Fruit fly (Drosophila melanogaster) whole organism, wandering third instar larva: Measurements from ENCODE around the gene E2f2.

ENCODE experiments used
- Abd-B ChIP-seq: fragments of >200 bp; optimal IDR thresholded peaks from 2 replicates; lab custom pipeline; 2017; ENCODE audit warnings: missing biosample characterization, missing genetic modification characterization
- CG32264 ChIP-seq: fragments of 200-800 bp; sonication (Bioruptor generic); optimal IDR thresholded peaks from 2 replicates; lab custom pipeline; 2016; ENCODE audit warnings: missing biosample characterization, missing genetic modification characterization
- CG9705 ChIP-seq: fragments of 200-800 bp; sonication (Bioruptor generic); optimal IDR thresholded peaks from 2 replicates; lab custom pipeline; 2018; ENCODE audit warnings: missing biosample characterization, mild to moderate bottlenecking, missing genetic modification characterization
- CrebA ChIP-seq: fragments of 200-800 bp; sonication (Bioruptor generic); optimal IDR thresholded peaks from 2 replicates; lab custom pipeline; 2016; ENCODE audit warnings: missing biosample characterization, mild to moderate bottlenecking, missing genetic modification characterization, borderline replicate concordance
- Dfd ChIP-seq: fragments of >200 bp; optimal IDR thresholded peaks from 2 replicates; lab custom pipeline; 2017; ENCODE audit warnings: missing biosample characterization, missing genetic modification characterization
- Dif ChIP-seq: fragments of 200-275, 200-300 bp; sonication (Bioruptor generic); optimal IDR thresholded peaks from 2 replicates; lab custom pipeline; 2018; ENCODE audit warnings: missing biosample characterization, missing genetic modification characterization; ENCODE audit not compliant: partially characterized antibody
- GATAd ChIP-seq: sonication (Bioruptor generic); optimal IDR thresholded peaks from 2 replicates; lab custom pipeline; 2016; ENCODE audit warnings: missing biosample characterization, missing genetic modification characterization
- HLH106 ChIP-seq: fragments of 200-800 bp; optimal IDR thresholded peaks from 3 replicates; lab custom pipeline; 2019; ENCODE audit warnings: missing biosample characterization, mild to moderate bottlenecking, missing genetic modification characterization, moderate library complexity
- Hnf4 ChIP-seq: fragments of 200-800 bp; sonication (Bioruptor generic); optimal IDR thresholded peaks from 2 replicates; lab custom pipeline; 2016; ENCODE audit warnings: missing biosample characterization, mild to moderate bottlenecking, missing genetic modification characterization
- Hr78 ChIP-seq: fragments of >200 bp; optimal IDR thresholded peaks from 2 replicates; lab custom pipeline; 2017; ENCODE audit warnings: missing biosample characterization, missing genetic modification characterization
- Hr83 ChIP-seq: fragments of 200-300 bp; sonication (Bioruptor generic); optimal IDR thresholded peaks from 2 replicates; lab custom pipeline; 2016; ENCODE audit warnings: missing biosample characterization, mild to moderate bottlenecking, missing genetic modification characterization, moderate library complexity; ENCODE audit not compliant: poor library complexity, severe bottlenecking
- Jra ChIP-seq: sonication (Bioruptor generic); optimal IDR thresholded peaks from 2 replicates; lab custom pipeline; 2016; ENCODE audit warnings: missing biosample characterization, missing genetic modification characterization
- Myc ChIP-seq: fragments of >200 bp; optimal IDR thresholded peaks from 2 replicates; lab custom pipeline; 2017
- N ChIP-seq: fragments of >200 bp; optimal IDR thresholded peaks from 2 replicates; lab custom pipeline; 2018; ENCODE audit warnings: missing biosample characterization, missing external identifiers, missing genetic modification characterization
- OdsH ChIP-seq: fragments of 200-800 bp; sonication (Bioruptor generic); optimal IDR thresholded peaks from 2 replicates; lab custom pipeline; 2016; ENCODE audit warnings: missing biosample characterization, mild to moderate bottlenecking, missing genetic modification characterization
- Rel ChIP-seq, 2 experiments: fragments of 200-800 bp; sonication (Bioruptor generic) in 1 of 2; optimal IDR thresholded peaks; 2 replicates in 1 of 2; 3 replicates in 1 of 2; lab custom pipeline; 2016 to 2019; ENCODE audit warnings: mild to moderate bottlenecking in 2 of 2, missing biosample characterization in 2 of 2, missing genetic modification characterization in 2 of 2, moderate library complexity in 1 of 2
- Sp1 ChIP-seq: fragments of 200-800 bp; sonication (Bioruptor generic); optimal IDR thresholded peaks from 3 replicates; lab custom pipeline; 2019; ENCODE audit warnings: missing biosample characterization, mild to moderate bottlenecking, missing genetic modification characterization, moderate library complexity
- Vsx2 ChIP-seq: fragments of 200-300, 225-300 bp; sonication (Bioruptor generic); optimal IDR thresholded peaks from 2 replicates; lab custom pipeline; 2018; ENCODE audit warnings: missing biosample characterization, missing genetic modification characterization; ENCODE audit not compliant: partially characterized antibody
- br ChIP-seq: fragments of 200-800 bp; sonication (Bioruptor generic); optimal IDR thresholded peaks from 2 replicates; lab custom pipeline; 2016; ENCODE audit warnings: missing biosample characterization, missing genetic modification characterization
- brk ChIP-seq: fragments of 200-800 bp; sonication (Bioruptor generic); optimal IDR thresholded peaks from 2 replicates; lab custom pipeline; 2016; ENCODE audit warnings: missing biosample characterization, mild to moderate bottlenecking, missing genetic modification characterization
- dl ChIP-seq, 2 experiments: fragments of 175-275, 200-275 bp in 1 of 2; fragments of 200-275 bp in 1 of 2; sonication (Bioruptor generic); optimal IDR thresholded peaks; lab custom pipeline; 2018; ENCODE audit warnings: mild to moderate bottlenecking in 2 of 2, missing biosample characterization in 2 of 2, missing genetic modification characterization in 2 of 2, moderate library complexity in 2 of 2; ENCODE audit not compliant: partially characterized antibody in 2 of 2, insufficient read depth in 1 of 2
- dsf ChIP-seq: sonication (Bioruptor generic); optimal IDR thresholded peaks from 2 replicates; lab custom pipeline; 2016; ENCODE audit warnings: missing biosample characterization, missing genetic modification characterization, borderline replicate concordance
- ey ChIP-seq: fragments of 200-800 bp; sonication (Bioruptor generic); optimal IDR thresholded peaks from 2 replicates; lab custom pipeline; 2016; ENCODE audit warnings: missing biosample characterization, missing genetic modification characterization
- foxo ChIP-seq, 2 experiments: fragments of 200-800 bp; sonication (Bioruptor generic); optimal IDR thresholded peaks; 2 replicates in 1 of 2; 3 replicates in 1 of 2; lab custom pipeline; 2016 to 2017; ENCODE audit warnings: missing biosample characterization in 2 of 2, missing genetic modification characterization in 2 of 2
- fru ChIP-seq: fragments of 200-800 bp; sonication (Bioruptor generic); optimal IDR thresholded peaks from 3 replicates; lab custom pipeline; 2016; ENCODE audit warnings: missing biosample characterization, mild to moderate bottlenecking, missing genetic modification characterization
- h ChIP-seq: fragments of 200-800 bp; sonication (Bioruptor generic); optimal IDR thresholded peaks from 3 replicates; lab custom pipeline; 2016; ENCODE audit warnings: missing biosample characterization, mild to moderate bottlenecking, missing genetic modification characterization
- lola ChIP-seq: fragments of >200 bp; optimal IDR thresholded peaks from 2 replicates; lab custom pipeline; 2017; ENCODE audit warnings: missing biosample characterization, missing genetic modification characterization
- pan ChIP-seq: fragments of >200 bp; optimal IDR thresholded peaks from 2 replicates; lab custom pipeline; 2017
- psq ChIP-seq: fragments of 200-800 bp; sonication (Bioruptor generic); optimal IDR thresholded peaks from 3 replicates; lab custom pipeline; 2017; ENCODE audit warnings: missing biosample characterization, mild to moderate bottlenecking, missing genetic modification characterization, moderate library complexity
- rgr ChIP-seq: fragments of 200-800 bp; sonication (Bioruptor generic); optimal IDR thresholded peaks from 3 replicates; lab custom pipeline; 2016; ENCODE audit warnings: missing biosample characterization, mild to moderate bottlenecking, missing genetic modification characterization
- sage ChIP-seq: fragments of 200-800 bp; sonication (Bioruptor generic); optimal IDR thresholded peaks from 2 replicates; lab custom pipeline; 2016; ENCODE audit warnings: missing biosample characterization, mild to moderate bottlenecking, missing genetic modification characterization
- sv ChIP-seq: fragments of 200-800 bp; sonication (Bioruptor generic); optimal IDR thresholded peaks from 3 replicates; lab custom pipeline; 2016; ENCODE audit warnings: missing biosample characterization, missing genetic modification characterization
- tai ChIP-seq: sonication (Bioruptor generic); optimal IDR thresholded peaks from 2 replicates; lab custom pipeline; 2016; ENCODE audit warnings: missing biosample characterization, missing genetic modification characterization
- usp ChIP-seq: fragments of >200 bp; optimal IDR thresholded peaks from 2 replicates; lab custom pipeline; 2017; ENCODE audit warnings: missing biosample characterization, missing genetic modification characterization
- woc ChIP-seq: sonication (Bioruptor generic); optimal IDR thresholded peaks from 2 replicates; lab custom pipeline; 2016; ENCODE audit warnings: missing biosample characterization, mild to moderate bottlenecking, missing genetic modification characterization

E2f2 gene

dm6 chr2L:21111849-21112248, 44.7 kb downstream of the E2f2 start:
- no peak for TF ChIP-seq Dfd (GFP tag; lab: Kevin White, UChicago)
- no peak for TF ChIP-seq sv (GFP tag; lab: Kevin White, UChicago)
- TF ChIP-seq HLH106, result no peak
- TF ChIP-seq CG32264 (GFP tag; lab: Kevin White, UChicago), result no peak
- TF ChIP-seq rgr (GFP tag; lab: Kevin White, UChicago), result no peak
- no peak for TF ChIP-seq Sp1 (GFP tag; lab: Kevin White, UChicago)
- TF ChIP-seq ey (GFP tag; lab: Kevin White, UChicago), result no peak
- TF ChIP-seq tai, result no peak
- no peak for TF ChIP-seq Rel (GFP tag; optimal IDR thresholded peaks at IDR 0.05; lab: Kevin White, UChicago)
- TF ChIP-seq Rel (tag; optimal IDR thresholded peaks at IDR 0.05; lab: Kevin White, UChicago), result no peak
- TF ChIP-seq psq (GFP tag; lab: Kevin White, UChicago), result no peak
- no peak for TF ChIP-seq usp (GFP tag; lab: Kevin White, UChicago)
- TF ChIP-seq Jra (GFP tag; lab: Kevin White, UChicago), result no peak
- no peak for TF ChIP-seq Hr83 (GFP tag; lab: Kevin White, UChicago)
- no peak for TF ChIP-seq OdsH (GFP tag; lab: Kevin White, UChicago)
- no peak for TF ChIP-seq fru (GFP tag; lab: Kevin White, UChicago)
- TF ChIP-seq Dif (GFP tag; lab: Kevin White, UChicago), result no peak

dm6 chr2L:21109680-21110079, 46.9 kb downstream of the E2f2 start:
- no peak for TF ChIP-seq Abd-B (GFP tag; lab: Kevin White, UChicago)
- TF ChIP-seq ey (GFP tag; lab: Kevin White, UChicago), result no peak
- TF ChIP-seq br (GFP tag; lab: Kevin White, UChicago), result no peak
- TF ChIP-seq Myc (lab: Kevin White, UChicago), result no peak
- no peak for TF ChIP-seq pan (lab: Kevin White, UChicago)
- TF ChIP-seq woc (GFP tag; lab: Kevin White, UChicago), result no peak

- TF ChIP-seq br (GFP tag; lab: Kevin White, UChicago) (peak; percentile 20), brk (GFP tag; lab: Kevin White, UChicago) (no peak), Hr83 (GFP tag; lab: Kevin White, UChicago) (no peak), sage (no peak), fru (GFP tag; lab: Kevin White, UChicago) (peak; percentile 40), Sp1 (GFP tag; lab: Kevin White, UChicago) (peak; percentile 37), rgr (GFP tag; lab: Kevin White, UChicago) (peak; percentile 26), sv (GFP tag; lab: Kevin White, UChicago) (peak; percentile 53), h (GFP tag; lab: Kevin White, UChicago) (peak; percentile 31)
These were observed 47.7 kb downstream of the E2f2 start for dm6 chr2L:21108759-21109282.

dm6 chr2L:21107651-21108489, 48.7 kb downstream of the E2f2 start:
- TF ChIP-seq Vsx2 (GFP tag; lab: Kevin White, UChicago), result no peak
- TF ChIP-seq h (GFP tag; lab: Kevin White, UChicago), result peak; percentile 48
- peak; percentile 42 for TF ChIP-seq woc (GFP tag; lab: Kevin White, UChicago)
- TF ChIP-seq fru (GFP tag; lab: Kevin White, UChicago), result peak; percentile 29
- no peak for TF ChIP-seq Dfd (GFP tag; lab: Kevin White, UChicago)
- no peak for TF ChIP-seq Hnf4
- no peak for TF ChIP-seq CrebA (GFP tag; lab: Kevin White, UChicago)
- peak; percentile 6 for TF ChIP-seq CG32264 (GFP tag; lab: Kevin White, UChicago)
- no peak for TF ChIP-seq Myc (lab: Kevin White, UChicago)
- no peak for TF ChIP-seq CG9705
- TF ChIP-seq N (GFP tag; lab: Kevin White, UChicago), result no peak
- TF ChIP-seq GATAd (GFP tag; lab: Kevin White, UChicago), result no peak
- no peak for TF ChIP-seq Hr78
- no peak for TF ChIP-seq dsf (GFP tag; lab: Kevin White, UChicago)
- TF ChIP-seq usp (GFP tag; lab: Kevin White, UChicago), result no peak
- TF ChIP-seq HLH106, result no peak
- no peak for TF ChIP-seq sv (GFP tag; lab: Kevin White, UChicago)
- no peak for TF ChIP-seq Rel (GFP tag; optimal IDR thresholded peaks at IDR 0.05; lab: Kevin White, UChicago)
- no peak for TF ChIP-seq Rel (tag; optimal IDR thresholded peaks at IDR 0.05; lab: Kevin White, UChicago)
- TF ChIP-seq Hr83 (GFP tag; lab: Kevin White, UChicago), result no peak
- no peak for TF ChIP-seq Abd-B (GFP tag; lab: Kevin White, UChicago)
- TF ChIP-seq psq (GFP tag; lab: Kevin White, UChicago), result peak; percentile 91
- TF ChIP-seq br (GFP tag; lab: Kevin White, UChicago), result no peak
- TF ChIP-seq Dif (GFP tag; lab: Kevin White, UChicago), result no peak
- no peak for TF ChIP-seq lola
- TF ChIP-seq tai, result no peak
- peak in 1 of 2 experiments; percentile 39 for TF ChIP-seq foxo (GFP tag; optimal IDR thresholded peaks at IDR 0.05; lab: Kevin White, UChicago)
- peak; percentile 28 for TF ChIP-seq OdsH (GFP tag; lab: Kevin White, UChicago)
- peak; percentile 31 for TF ChIP-seq rgr (GFP tag; lab: Kevin White, UChicago)
- no peak for TF ChIP-seq dl (GFP tag; optimal IDR thresholded peaks at IDR 0.05; lab: Kevin White, UChicago; ENCODE audit: insufficient read depth in 1 of 2, partially characterized antibody in 2 of 2)
- TF ChIP-seq pan (lab: Kevin White, UChicago), result no peak
- TF ChIP-seq sage, result no peak
- no peak for TF ChIP-seq brk (GFP tag; lab: Kevin White, UChicago)
- peak; percentile 31 for TF ChIP-seq ey (GFP tag; lab: Kevin White, UChicago)
- no peak for TF ChIP-seq Jra (GFP tag; lab: Kevin White, UChicago)
